Fruit fly (Drosophila melanogaster): ENCODE measurements around the gene Tmem43.

The Tmem43 gene

DNA sequence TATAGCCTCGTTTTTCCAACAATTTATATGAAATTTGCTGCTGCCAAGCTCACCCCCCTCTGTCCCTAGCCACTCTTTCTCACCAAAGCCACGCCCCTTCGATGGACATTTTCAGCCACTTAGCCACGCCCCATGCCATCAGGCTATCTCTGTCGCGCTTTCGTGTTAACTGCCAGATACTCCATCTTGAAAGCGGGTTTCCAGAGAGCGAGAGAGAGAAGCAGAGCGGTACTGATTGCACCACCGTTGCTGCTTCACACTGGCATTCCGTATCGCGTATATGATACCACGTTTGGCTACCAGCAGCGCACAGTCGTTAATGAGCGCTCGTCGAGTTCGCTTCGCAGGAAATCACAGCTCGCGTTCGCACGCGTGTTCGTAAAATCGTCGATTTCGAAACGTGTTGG, 33.0 kb upstream of the Tmem43 start, which contains the start of gene exex (continued):
- TF ChIP-seq CG10543 (GFP tag; optimal IDR thresholded peaks at IDR 0.05) (peak; percentile 33), Drgx (GFP tag; IDR thresholded peaks at IDR 0.05) (no peak), cato (GFP tag; optimal IDR thresholded peaks at IDR 0.05; ENCODE audit: borderline replicate concordance) (no peak), CG10267 (tag; optimal IDR thresholded peaks at IDR 0.05) (peak; percentile 6), zf30C (GFP tag; optimal IDR thresholded peaks at IDR 0.05) (no peak), salm (tag; optimal IDR thresholded peaks at IDR 0.05) (no peak), CG18011 (GFP tag; optimal IDR thresholded peaks at IDR 0.05) (no peak), Scr (GFP tag; IDR thresholded peaks at IDR 0.05; ENCODE audit: partially characterized antibody) (no peak), z (GFP tag; IDR thresholded peaks at IDR 0.05) (no peak), Gug (GFP tag; IDR thresholded peaks at IDR 0.05) (no peak), BEAF-32 (GFP tag; optimal IDR thresholded peaks at IDR 0.05) (no peak), CG14965 (GFP tag; optimal IDR thresholded peaks at IDR 0.05; ENCODE audit: borderline replicate concordance) (no peak), CrebB (tag; optimal IDR thresholded peaks at IDR 0.05) (no peak), sna (GFP tag; IDR thresholded peaks at IDR 0.05; ENCODE audit: partially characterized antibody) (peak; percentile 44; the same call in 1 of the 2 replicates), CG4820 (GFP tag; optimal IDR thresholded peaks at IDR 0.05) (no peak), Sry-δ (GFP tag; optimal IDR thresholded peaks at IDR 0.05) (no peak), NfI (GFP tag; optimal IDR thresholded peaks at IDR 0.05) (no peak), CG17568 (GFP tag; optimal IDR thresholded peaks at IDR 0.05) (no peak), trh (GFP tag; optimal IDR thresholded peaks at IDR 0.05) (no peak), CG34224 (GFP tag; IDR thresholded peaks at IDR 0.05; ENCODE audit: partially characterized antibody) (peak; percentile 20; the same call in 1 of the 3 replicates), CG30020 (tag; optimal IDR thresholded peaks at IDR 0.05) (no peak), CG34422 (GFP tag; IDR thresholded peaks at IDR 0.05) (no peak), Hsf (GFP tag; optimal IDR thresholded peaks at IDR 0.05) (no peak), Lhr (GFP tag; optimal IDR thresholded peaks at IDR 0.05) (no peak), PHDP (tag; optimal IDR thresholded peaks at IDR 0.05) (no peak), CG31365 (tag; optimal IDR thresholded peaks at IDR 0.05) (no peak), CG11504 (tag; optimal IDR thresholded peaks at IDR 0.05) (no peak), sima (GFP tag; optimal IDR thresholded peaks at IDR 0.05) (no peak), CG15073 (GFP tag; optimal IDR thresholded peaks at IDR 0.05) (no peak), slp2 (GFP tag; optimal IDR thresholded peaks at IDR 0.05) (no peak), CG3407 (GFP tag; optimal IDR thresholded peaks at IDR 0.05) (no peak), CG12219 (GFP tag; optimal IDR thresholded peaks at IDR 0.05) (no peak), Antp (GFP tag; optimal IDR thresholded peaks at IDR 0.05) (no peak), Spps (tag; optimal IDR thresholded peaks at IDR 0.05) (no peak), CG1832 (GFP tag; optimal IDR thresholded peaks at IDR 0.05) (peak; percentile 89), CG8924 (tag; optimal IDR thresholded peaks at IDR 0.05) (peak; percentile 4), ken (GFP tag; IDR thresholded peaks at IDR 0.05) (no peak), CG17912 (GFP tag; optimal IDR thresholded peaks at IDR 0.05) (no peak), Doc3 (GFP tag; IDR thresholded peaks at IDR 0.05; ENCODE audit: partially characterized antibody) (no peak), CG13775 (GFP tag; optimal IDR thresholded peaks at IDR 0.05) (no peak), CG42726 (GFP tag; IDR thresholded peaks at IDR 0.05; ENCODE audit: partially characterized antibody) (peak; percentile 21; the same call in 1 of the 2 replicates), ERR (GFP tag; optimal IDR thresholded peaks at IDR 0.05) (no peak), HHEX (GFP tag; optimal IDR thresholded peaks at IDR 0.05) (no peak), CG9215 (GFP tag; IDR thresholded peaks at IDR 0.05) (no peak), phol (tag; optimal IDR thresholded peaks at IDR 0.05) (peak; percentile 83), D (optimal IDR thresholded peaks at IDR 0.05) (no peak), D (GFP tag; optimal IDR thresholded peaks at IDR 0.05) (no peak), CoRest (tag; optimal IDR thresholded peaks at IDR 0.05) (peak; percentile 25), Med (GFP tag) (peak; percentile 73), aop (GFP tag; IDR thresholded peaks at IDR 0.05) (no peak), Taf1 (GFP tag; IDR thresholded peaks at IDR 0.05) (no peak)
